Fruit fly (Drosophila melanogaster) whole organism, wandering third instar larva: ENCODE results near the gene Abp1.

Source experiments
- Abd-B ChIP-seq: fragments of >200 bp; optimal IDR thresholded peaks from 2 replicates; lab custom pipeline; 2017; ENCODE audit warnings: missing biosample characterization, missing genetic modification characterization
- CG32264 ChIP-seq: fragments of 200-800 bp; sonication (Bioruptor generic); optimal IDR thresholded peaks from 2 replicates; lab custom pipeline; 2016; ENCODE audit warnings: missing biosample characterization, missing genetic modification characterization
- CG9705 ChIP-seq: fragments of 200-800 bp; sonication (Bioruptor generic); optimal IDR thresholded peaks from 2 replicates; lab custom pipeline; 2018; ENCODE audit warnings: missing biosample characterization, mild to moderate bottlenecking, missing genetic modification characterization
- Dif ChIP-seq: fragments of 200-275, 200-300 bp; sonication (Bioruptor generic); optimal IDR thresholded peaks from 2 replicates; lab custom pipeline; 2018; ENCODE audit warnings: missing biosample characterization, missing genetic modification characterization; ENCODE audit not compliant: partially characterized antibody
- GATAd ChIP-seq: sonication (Bioruptor generic); optimal IDR thresholded peaks from 2 replicates; lab custom pipeline; 2016; ENCODE audit warnings: missing biosample characterization, missing genetic modification characterization
- HLH106 ChIP-seq: fragments of 200-800 bp; optimal IDR thresholded peaks from 3 replicates; lab custom pipeline; 2019; ENCODE audit warnings: missing biosample characterization, mild to moderate bottlenecking, missing genetic modification characterization, moderate library complexity
- Hnf4 ChIP-seq: fragments of 200-800 bp; sonication (Bioruptor generic); optimal IDR thresholded peaks from 2 replicates; lab custom pipeline; 2016; ENCODE audit warnings: missing biosample characterization, mild to moderate bottlenecking, missing genetic modification characterization
- Hr78 ChIP-seq: fragments of >200 bp; optimal IDR thresholded peaks from 2 replicates; lab custom pipeline; 2017; ENCODE audit warnings: missing biosample characterization, missing genetic modification characterization
- Hr83 ChIP-seq: fragments of 200-300 bp; sonication (Bioruptor generic); optimal IDR thresholded peaks from 2 replicates; lab custom pipeline; 2016; ENCODE audit warnings: missing biosample characterization, mild to moderate bottlenecking, missing genetic modification characterization, moderate library complexity; ENCODE audit not compliant: poor library complexity, severe bottlenecking
- Myc ChIP-seq: fragments of >200 bp; optimal IDR thresholded peaks from 2 replicates; lab custom pipeline; 2017
- N ChIP-seq: fragments of >200 bp; optimal IDR thresholded peaks from 2 replicates; lab custom pipeline; 2018; ENCODE audit warnings: missing biosample characterization, missing external identifiers, missing genetic modification characterization
- OdsH ChIP-seq: fragments of 200-800 bp; sonication (Bioruptor generic); optimal IDR thresholded peaks from 2 replicates; lab custom pipeline; 2016; ENCODE audit warnings: missing biosample characterization, mild to moderate bottlenecking, missing genetic modification characterization
- Rel ChIP-seq, 2 experiments: fragments of 200-800 bp; sonication (Bioruptor generic) in 1 of 2; optimal IDR thresholded peaks; 2 replicates in 1 of 2; 3 replicates in 1 of 2; lab custom pipeline; 2016 to 2019; ENCODE audit warnings: mild to moderate bottlenecking in 2 of 2, missing biosample characterization in 2 of 2, missing genetic modification characterization in 2 of 2, moderate library complexity in 1 of 2
- Sp1 ChIP-seq: fragments of 200-800 bp; sonication (Bioruptor generic); optimal IDR thresholded peaks from 3 replicates; lab custom pipeline; 2019; ENCODE audit warnings: missing biosample characterization, mild to moderate bottlenecking, missing genetic modification characterization, moderate library complexity
- Vsx2 ChIP-seq: fragments of 200-300, 225-300 bp; sonication (Bioruptor generic); optimal IDR thresholded peaks from 2 replicates; lab custom pipeline; 2018; ENCODE audit warnings: missing biosample characterization, missing genetic modification characterization; ENCODE audit not compliant: partially characterized antibody
- br ChIP-seq: fragments of 200-800 bp; sonication (Bioruptor generic); optimal IDR thresholded peaks from 2 replicates; lab custom pipeline; 2016; ENCODE audit warnings: missing biosample characterization, missing genetic modification characterization
- brk ChIP-seq: fragments of 200-800 bp; sonication (Bioruptor generic); optimal IDR thresholded peaks from 2 replicates; lab custom pipeline; 2016; ENCODE audit warnings: missing biosample characterization, mild to moderate bottlenecking, missing genetic modification characterization
- dl ChIP-seq, 2 experiments: fragments of 175-275, 200-275 bp in 1 of 2; fragments of 200-275 bp in 1 of 2; sonication (Bioruptor generic); optimal IDR thresholded peaks; lab custom pipeline; 2018; ENCODE audit warnings: mild to moderate bottlenecking in 2 of 2, missing biosample characterization in 2 of 2, missing genetic modification characterization in 2 of 2, moderate library complexity in 2 of 2; ENCODE audit not compliant: partially characterized antibody in 2 of 2, insufficient read depth in 1 of 2
- dmrt93B ChIP-seq: fragments of 200-800 bp; sonication (Bioruptor generic); optimal IDR thresholded peaks from 2 replicates; lab custom pipeline; 2018; ENCODE audit warnings: missing biosample characterization, mild to moderate bottlenecking, missing genetic modification characterization
- ey ChIP-seq: fragments of 200-800 bp; sonication (Bioruptor generic); optimal IDR thresholded peaks from 2 replicates; lab custom pipeline; 2016; ENCODE audit warnings: missing biosample characterization, missing genetic modification characterization
- foxo ChIP-seq, 2 experiments: fragments of 200-800 bp; sonication (Bioruptor generic); optimal IDR thresholded peaks; 2 replicates in 1 of 2; 3 replicates in 1 of 2; lab custom pipeline; 2016 to 2017; ENCODE audit warnings: missing biosample characterization in 2 of 2, missing genetic modification characterization in 2 of 2
- fru ChIP-seq: fragments of 200-800 bp; sonication (Bioruptor generic); optimal IDR thresholded peaks from 3 replicates; lab custom pipeline; 2016; ENCODE audit warnings: missing biosample characterization, mild to moderate bottlenecking, missing genetic modification characterization
- h ChIP-seq: fragments of 200-800 bp; sonication (Bioruptor generic); optimal IDR thresholded peaks from 3 replicates; lab custom pipeline; 2016; ENCODE audit warnings: missing biosample characterization, mild to moderate bottlenecking, missing genetic modification characterization
- jim ChIP-seq: fragments of 175-275, 200-325 bp; sonication (Bioruptor generic); optimal IDR thresholded peaks from 2 replicates; lab custom pipeline; 2016; ENCODE audit warnings: missing biosample characterization, mild to moderate bottlenecking, missing genetic modification characterization
- pan ChIP-seq: fragments of >200 bp; optimal IDR thresholded peaks from 2 replicates; lab custom pipeline; 2017
- psq ChIP-seq: fragments of 200-800 bp; sonication (Bioruptor generic); optimal IDR thresholded peaks from 3 replicates; lab custom pipeline; 2017; ENCODE audit warnings: missing biosample characterization, mild to moderate bottlenecking, missing genetic modification characterization, moderate library complexity
- rgr ChIP-seq: fragments of 200-800 bp; sonication (Bioruptor generic); optimal IDR thresholded peaks from 3 replicates; lab custom pipeline; 2016; ENCODE audit warnings: missing biosample characterization, mild to moderate bottlenecking, missing genetic modification characterization
- sage ChIP-seq: fragments of 200-800 bp; sonication (Bioruptor generic); optimal IDR thresholded peaks from 2 replicates; lab custom pipeline; 2016; ENCODE audit warnings: missing biosample characterization, mild to moderate bottlenecking, missing genetic modification characterization
- sv ChIP-seq: fragments of 200-800 bp; sonication (Bioruptor generic); optimal IDR thresholded peaks from 3 replicates; lab custom pipeline; 2016; ENCODE audit warnings: missing biosample characterization, missing genetic modification characterization
- tai ChIP-seq: sonication (Bioruptor generic); optimal IDR thresholded peaks from 2 replicates; lab custom pipeline; 2016; ENCODE audit warnings: missing biosample characterization, missing genetic modification characterization
- usp ChIP-seq: fragments of >200 bp; optimal IDR thresholded peaks from 2 replicates; lab custom pipeline; 2017; ENCODE audit warnings: missing biosample characterization, missing genetic modification characterization
- woc ChIP-seq: sonication (Bioruptor generic); optimal IDR thresholded peaks from 2 replicates; lab custom pipeline; 2016; ENCODE audit warnings: missing biosample characterization, mild to moderate bottlenecking, missing genetic modification characterization

The Abp1 gene

DNA sequence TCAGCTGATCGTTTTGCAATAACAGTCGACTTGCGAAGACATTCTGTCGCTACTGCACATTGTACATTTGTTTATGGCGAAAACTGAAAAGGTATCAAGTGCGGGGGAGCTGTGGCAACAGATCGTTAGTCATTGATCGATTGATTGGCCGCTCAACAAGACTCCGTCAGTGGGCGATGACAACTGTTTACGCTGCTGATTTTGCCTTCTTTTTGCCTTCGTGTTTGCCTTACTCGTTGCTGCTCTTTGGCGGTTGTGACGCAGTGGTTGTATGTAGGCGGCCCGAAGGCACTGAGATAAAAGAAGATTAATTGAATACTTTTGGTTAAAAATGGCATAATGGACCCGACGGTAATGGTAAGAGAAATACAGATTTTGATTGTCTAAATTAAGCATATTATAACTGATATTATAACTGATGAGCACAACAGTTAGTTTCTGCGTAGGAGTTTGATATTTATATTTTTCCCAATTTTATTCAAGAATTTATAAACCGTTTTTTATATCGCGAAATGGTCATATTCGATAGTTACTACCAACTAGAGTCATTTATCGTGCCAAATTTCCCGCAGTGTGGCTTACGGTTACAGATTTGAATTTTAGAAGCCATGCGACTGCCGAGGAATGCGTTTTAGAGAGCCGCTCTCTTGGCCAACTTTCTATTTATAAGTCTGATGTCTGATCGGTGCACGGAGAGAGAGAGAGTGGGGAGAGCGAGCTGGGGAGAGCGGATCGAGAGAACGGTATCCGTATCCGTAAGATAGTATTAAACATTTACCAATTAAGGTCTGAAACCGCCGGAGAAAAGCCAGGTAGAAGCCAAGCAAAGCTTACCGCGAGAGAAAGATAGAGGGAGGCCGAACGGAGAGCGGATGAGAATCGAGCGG, 9.3 kb downstream of the Abp1 start:
- TF ChIP-seq tai (GFP tag; lab: Kevin White, UChicago) (no peak), woc (peak; percentile 58), brk (peak; percentile 71), dmrt93B (peak; percentile 80), Abd-B (GFP tag; lab: Kevin White, UChicago) (no peak), dl (GFP tag; optimal IDR thresholded peaks at IDR 0.05; lab: Kevin White, UChicago; ENCODE audit: insufficient read depth in 1 of 2, partially characterized antibody in 2 of 2) (peak; percentile 91 to 95), sv (GFP tag; lab: Kevin White, UChicago) (peak; percentile 77), rgr (GFP tag; lab: Kevin White, UChicago) (peak; percentile 90), Sp1 (GFP tag; lab: Kevin White, UChicago) (peak; percentile 86), br (peak; percentile 83), foxo (GFP tag; optimal IDR thresholded peaks at IDR 0.05; lab: Kevin White, UChicago) (peak in 1 of 2 experiments; percentile 91), CG32264 (GFP tag; lab: Kevin White, UChicago) (peak; percentile 47), usp (no peak), Hr78 (GFP tag; lab: Kevin White, UChicago) (no peak), fru (GFP tag; lab: Kevin White, UChicago) (peak; percentile 90), ey (GFP tag; lab: Kevin White, UChicago) (peak; percentile 88), sage (GFP tag; lab: Kevin White, UChicago) (peak; percentile 34), HLH106 (tag; lab: Kevin White, UChicago) (peak; percentile 86), Hr83 (peak; percentile 59), Dif (GFP tag; lab: Kevin White, UChicago) (peak; percentile 97), CG9705 (no peak), h (GFP tag; lab: Kevin White, UChicago) (peak; percentile 93), psq (GFP tag; lab: Kevin White, UChicago) (peak; percentile 87), Vsx2 (GFP tag; lab: Kevin White, UChicago) (peak; percentile 91), OdsH (GFP tag; lab: Kevin White, UChicago) (peak; percentile 94), pan (lab: Kevin White, UChicago) (no peak), jim (GFP tag; lab: Kevin White, UChicago) (no peak), Hnf4 (GFP tag; lab: Kevin White, UChicago) (peak; percentile 68)

- TF ChIP-seq psq (GFP tag; lab: Kevin White, UChicago), result no peak
- no peak for TF ChIP-seq Hr78 (GFP tag; lab: Kevin White, UChicago)
- TF ChIP-seq rgr (GFP tag; lab: Kevin White, UChicago), result no peak
- no peak for TF ChIP-seq OdsH (GFP tag; lab: Kevin White, UChicago)
- no peak for TF ChIP-seq fru (GFP tag; lab: Kevin White, UChicago)
- no peak for TF ChIP-seq N (GFP tag; lab: Kevin White, UChicago)
- no peak for TF ChIP-seq Vsx2 (GFP tag; lab: Kevin White, UChicago)
- no peak for TF ChIP-seq dmrt93B
- TF ChIP-seq CG9705, result no peak
- no peak for TF ChIP-seq h (GFP tag; lab: Kevin White, UChicago)
- TF ChIP-seq GATAd (GFP tag; lab: Kevin White, UChicago), result no peak
- no peak for TF ChIP-seq Myc
- no peak for TF ChIP-seq Rel (GFP tag; optimal IDR thresholded peaks at IDR 0.05; lab: Kevin White, UChicago)
- no peak for TF ChIP-seq Rel (tag; optimal IDR thresholded peaks at IDR 0.05; lab: Kevin White, UChicago)
- TF ChIP-seq Sp1 (GFP tag; lab: Kevin White, UChicago), result no peak
- TF ChIP-seq, all 38 proteins: peak for 0
These were observed 10.0 kb downstream of the Abp1 start for dm6 chr3L:13476070-13476469.

DNA sequence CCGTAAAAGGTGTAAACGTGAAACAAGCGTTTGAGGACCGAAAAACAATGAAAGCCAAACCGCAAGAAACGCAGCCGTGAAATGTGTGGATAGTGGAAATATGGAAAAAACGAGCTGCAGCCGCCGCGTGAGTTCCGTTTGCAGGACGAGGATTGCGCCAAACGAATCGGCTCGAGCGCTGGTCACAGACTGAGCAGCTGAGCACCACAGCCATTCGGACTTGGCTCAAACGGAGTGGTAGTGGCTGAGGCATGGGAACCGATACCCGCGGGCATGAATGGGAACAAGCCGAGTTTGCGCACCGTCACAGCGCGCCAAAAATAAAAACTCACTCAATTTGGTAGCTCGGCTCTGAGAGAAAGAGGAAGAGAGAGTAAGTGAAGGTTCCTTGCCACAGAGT, 11.5 kb downstream of the Abp1 start, which contains the start of gene CG10089:
TSS of gene CG10089 (minus strand) at position 181 of the 400 bp plus-strand sequence.
- TF ChIP-seq dl (GFP tag; optimal IDR thresholded peaks at IDR 0.05; lab: Kevin White, UChicago; ENCODE audit: insufficient read depth in 1 of 2, partially characterized antibody in 2 of 2) (peak in 1 of 2 experiments; percentile 4), jim (GFP tag; lab: Kevin White, UChicago) (no peak), Vsx2 (GFP tag; lab: Kevin White, UChicago) (peak; percentile 47), Dif (GFP tag; lab: Kevin White, UChicago) (peak; percentile 18), fru (GFP tag; lab: Kevin White, UChicago) (no peak)
